Worm (Caenorhabditis elegans) whole organism, early embryonic: ENCODE results near the gene F13B6.2.

Experiments used
- F13C5.2 ChIP-seq: sonication (generic microtip); optimal IDR thresholded peaks from 2 replicates; lab custom pipeline; 2017; ENCODE audit warnings: mild to moderate bottlenecking, missing genetic modification characterization, inconsistent platforms, missing compliant biosample characterization
- aly-1 ChIP-seq: sonication (generic microtip); optimal IDR thresholded peaks from 2 replicates; lab custom pipeline; 2016; ENCODE audit warnings: missing genetic modification characterization, missing compliant biosample characterization
- ama-1 ChIP-seq: fragments of 150-350 bp; optimal IDR thresholded peaks from 2 replicates; lab custom pipeline; 2014
- ets-7 ChIP-seq: sonication (generic microtip); optimal IDR thresholded peaks from 2 replicates; lab custom pipeline; 2016; ENCODE audit warnings: missing genotype, missing genetic modification characterization, missing compliant biosample characterization
- flt-1 ChIP-seq: fragments of 200-800 bp; sonication (Bioruptor generic); IDR thresholded peaks from 2 replicates; pipeline ENCODE4 v1.3.6; 2022; ENCODE audit warnings: missing genetic modification characterization, missing compliant biosample characterization
- hmbx-1 ChIP-seq: sonication (generic microtip); optimal IDR thresholded peaks from 2 replicates; lab custom pipeline; 2016; ENCODE audit warnings: mild to moderate bottlenecking, missing genetic modification characterization, missing compliant biosample characterization
- hmg-4 ChIP-seq: fragments of 200-800 bp; sonication (Bioruptor generic); optimal IDR thresholded peaks from 2 replicates; lab custom pipeline; 2018; ENCODE audit warnings: mild to moderate bottlenecking, missing genetic modification characterization, missing compliant biosample characterization
- pes-1 ChIP-seq: fragments of 200-800 bp; sonication (Bioruptor generic); IDR thresholded peaks from 2 replicates; pipeline ENCODE4 v1.3.6; 2022; ENCODE audit warnings: missing genetic modification reagents, missing genetic modification characterization, missing compliant biosample characterization
- scrt-1 ChIP-seq: fragments of 200-800 bp; sonication (Bioruptor generic); IDR thresholded peaks from 2 replicates; pipeline ENCODE4 v1.3.6; 2022; ENCODE audit warnings: missing genetic modification characterization, missing compliant biosample characterization
- sea-1 ChIP-seq: fragments of 200-800 bp; sonication (Bioruptor generic); conservative IDR thresholded peaks from 2 replicates; pipeline ENCODE4 v1.3.6; 2022; ENCODE audit warnings: missing genetic modification characterization, missing compliant biosample characterization
- tbx-11 ChIP-seq: fragments of 200-800 bp; sonication (Bioruptor generic); IDR thresholded peaks from 2 replicates; pipeline ENCODE4 v1.3.6; 2022; ENCODE audit warnings: missing genetic modification characterization, missing compliant biosample characterization
- tra-4 ChIP-seq: sonication (generic microtip); optimal IDR thresholded peaks from 2 replicates; lab custom pipeline; 2017; ENCODE audit warnings: missing genetic modification characterization, missing compliant biosample characterization

- TF ChIP-seq scrt-1 (no peak), ama-1 (no peak), hmbx-1 (tag; lab: Kevin White, UChicago) (no peak), hmg-4 (no peak), tra-4 (tag; lab: Kevin White, UChicago) (no peak), ets-7 (no peak), F13C5.2 (tag; lab: Kevin White, UChicago) (no peak), flt-1 (GFP tag; lab: Robert Waterston, UW) (no peak), sea-1 (no peak), aly-1 (tag; lab: Kevin White, UChicago) (no peak), pes-1 (no peak), tbx-11 (no peak)
These were observed 9.8 kb upstream of the F13B6.2 start, which contains the start of gene F55G1.7 for ce11 chrIV:7469782-7470413.
